Worm (Caenorhabditis elegans): ENCODE measurements around the gene AH9.4.
A peak's percentile ranks its signal among the peaks of the same experiment; 100 is the strongest.

Gene AH9.4

ce11 chrX:2287092-2287491 lies 13.0 kb upstream of the AH9.4 start, which contains the start of gene sav-1:
Gene sav-1, minus strand, starts transcription at chrX:2287192.
- no peak for TF ChIP-seq nhr-25 (tag; optimal IDR thresholded peaks at IDR 0.05)
- TF ChIP-seq ceh-16 (tag; optimal IDR thresholded peaks at IDR 0.05) = no peak

ce11 chrX:2276000-2276399 lies 1.9 kb upstream of the AH9.4 start:
- TF ChIP-seq aly-2 (tag; optimal IDR thresholded peaks at IDR 0.05) (no peak), ztf-11 (tag; optimal IDR thresholded peaks at IDR 0.05) (no peak), lin-11 (tag; optimal IDR thresholded peaks at IDR 0.05) (no peak), lin-39 (tag; optimal IDR thresholded peaks at IDR 0.05) (no peak), unc-55 (GFP tag; optimal IDR thresholded peaks at IDR 0.05) (no peak), nhr-6 (tag; optimal IDR thresholded peaks at IDR 0.05) (no peak), mab-5 (tag; optimal IDR thresholded peaks at IDR 0.05) (no peak), nhr-129 (tag; optimal IDR thresholded peaks at IDR 0.05) (no peak), lin-13 (GFP tag; optimal IDR thresholded peaks at IDR 0.05) (no peak), zag-1 (tag; optimal IDR thresholded peaks at IDR 0.05) (no peak), mdl-1 (tag; optimal IDR thresholded peaks at IDR 0.05) (no peak), alr-1 (tag; optimal IDR thresholded peaks at IDR 0.05) (no peak), dmd-4 (tag; optimal IDR thresholded peaks at IDR 0.05) (no peak), ztf-4 (tag; optimal IDR thresholded peaks at IDR 0.05) (no peak), crh-2 (tag; optimal IDR thresholded peaks at IDR 0.05) (no peak), unc-62 (GFP tag; optimal IDR thresholded peaks at IDR 0.05) (no peak), nhr-77 (tag; optimal IDR thresholded peaks at IDR 0.05) (no peak), nhr-12 (tag; optimal IDR thresholded peaks at IDR 0.05) (no peak)

ce11 chrX:2271429-2271828 lies 2.7 kb downstream of the AH9.4 start:
- TF ChIP-seq aly-2 (tag; optimal IDR thresholded peaks at IDR 0.05) (no peak), sma-9 (GFP tag; optimal IDR thresholded peaks at IDR 0.05) (peak; percentile 29), sma-9 (tag; optimal IDR thresholded peaks at IDR 0.05) (no peak), skn-1 (tag; optimal IDR thresholded peaks at IDR 0.05) (no peak), unc-39 (tag; optimal IDR thresholded peaks at IDR 0.05) (no peak), mbf-1 (tag; optimal IDR thresholded peaks at IDR 0.05) (no peak)

- TF ChIP-seq unc-55 (GFP tag; optimal IDR thresholded peaks at IDR 0.05) (peak; percentile 5), mdl-1 (tag; optimal IDR thresholded peaks at IDR 0.05) (no peak)
Observed at ce11 chrX:2267956-2268355, 6.2 kb downstream of the AH9.4 start, which contains the start of gene AH9.6. Gene AH9.6, minus strand, starts transcription at chrX:2268138.

ce11 chrX:2266777-2267176 lies 7.4 kb downstream of the AH9.4 start:
- TF ChIP-seq lsy-2 (tag; optimal IDR thresholded peaks at IDR 0.05) (no peak), elt-1 (tag; optimal IDR thresholded peaks at IDR 0.05) (no peak), nhr-6 (tag; optimal IDR thresholded peaks at IDR 0.05) (no peak), lin-11 (tag; optimal IDR thresholded peaks at IDR 0.05) (no peak), lin-13 (GFP tag; optimal IDR thresholded peaks at IDR 0.05) (no peak), ztf-1 (GFP tag; conservative IDR thresholded peaks at IDR 0.05) (no peak), lin-39 (tag; optimal IDR thresholded peaks at IDR 0.05) (no peak), zag-1 (tag; optimal IDR thresholded peaks at IDR 0.05) (no peak), dmd-4 (tag; optimal IDR thresholded peaks at IDR 0.05) (no peak), fos-1 (tag; optimal IDR thresholded peaks at IDR 0.05) (no peak), nhr-21 (tag; optimal IDR thresholded peaks at IDR 0.05) (no peak)

ce11 chrX:2266366-2266765 lies 7.8 kb downstream of the AH9.4 start:
- TF ChIP-seq mab-5 (tag; optimal IDR thresholded peaks at IDR 0.05) (peak; percentile 43), alr-1 (tag; optimal IDR thresholded peaks at IDR 0.05) (no peak), unc-55 (GFP tag; optimal IDR thresholded peaks at IDR 0.05) (peak; percentile 36)

- TF ChIP-seq C34F6.9 (tag; optimal IDR thresholded peaks at IDR 0.05) = no peak
- TF ChIP-seq mdl-1 (tag; optimal IDR thresholded peaks at IDR 0.05) = peak in 1 of 2 experiments; percentile 7
Observed at ce11 chrX:2265069-2265468, 9.1 kb downstream of the AH9.4 start.

Data from whole organism, L2 larva.